Worm (Caenorhabditis elegans) whole organism, late embryonic: ENCODE results near the gene C45H4.18.

Experiments
- C08G9.2 ChIP-seq: sonication (generic microtip); optimal IDR thresholded peaks from 2 replicates; lab custom pipeline; 2016; ENCODE audit warnings: mild to moderate bottlenecking, missing genetic modification characterization, moderate library complexity, missing compliant biosample characterization
- K02D7.2 ChIP-seq: sonication (generic microtip); optimal IDR thresholded peaks from 2 replicates; lab custom pipeline; 2017; ENCODE audit warnings: mild to moderate bottlenecking, missing genetic modification characterization, missing compliant biosample characterization
- ceh-14 ChIP-seq: sonication (generic microtip); optimal IDR thresholded peaks from 2 replicates; lab custom pipeline; 2016; ENCODE audit warnings: missing genotype, missing genetic modification characterization, missing compliant biosample characterization
- ceh-18 ChIP-seq: sonication (generic microtip); optimal IDR thresholded peaks from 2 replicates; lab custom pipeline; 2016; ENCODE audit warnings: missing genetic modification characterization, missing compliant biosample characterization
- ceh-19 ChIP-seq: fragments of 200-800 bp; sonication (Bioruptor generic); optimal IDR thresholded peaks from 2 replicates; lab custom pipeline; 2018; ENCODE audit warnings: mild to moderate bottlenecking, missing genetic modification characterization, missing compliant biosample characterization
- ceh-34 ChIP-seq: sonication (generic microtip); optimal IDR thresholded peaks from 2 replicates; lab custom pipeline; 2016; ENCODE audit warnings: mild to moderate bottlenecking, missing genetic modification characterization, missing compliant biosample characterization
- ceh-45 ChIP-seq: fragments of 200-800 bp; sonication (Bioruptor generic); IDR thresholded peaks from 2 replicates; pipeline ENCODE4 v1.3.6; 2022; ENCODE audit warnings: missing genetic modification reagents, missing genetic modification characterization, missing compliant biosample characterization
- dve-1 ChIP-seq: sonication (generic microtip); optimal IDR thresholded peaks from 2 replicates; lab custom pipeline; 2017; ENCODE audit warnings: antibody characterized with exemption, mild to moderate bottlenecking, missing genetic modification characterization, missing compliant biosample characterization
- ets-4 ChIP-seq: sonication (generic microtip); optimal IDR thresholded peaks from 2 replicates; lab custom pipeline; 2016; ENCODE audit warnings: missing genetic modification characterization, missing compliant biosample characterization
- eyg-1 ChIP-seq: sonication (generic microtip); optimal IDR thresholded peaks from 2 replicates; lab custom pipeline; 2016; ENCODE audit warnings: missing genotype, missing genetic modification characterization, missing compliant biosample characterization
- fkh-10 ChIP-seq: fragments of 150-350 bp; optimal IDR thresholded peaks from 2 replicates; lab custom pipeline; 2014; ENCODE audit warnings: missing biosample characterization, missing genetic modification reagents, missing genetic modification characterization
- hlh-30 ChIP-seq: sonication (generic microtip); optimal IDR thresholded peaks from 2 replicates; lab custom pipeline; 2017; ENCODE audit warnings: antibody characterized with exemption, missing genetic modification characterization, missing compliant biosample characterization; ENCODE audit not compliant: insufficient read depth
- hlh-8 ChIP-seq: sonication (generic microtip); optimal IDR thresholded peaks from 2 replicates; lab custom pipeline; 2016; ENCODE audit warnings: missing genotype, missing genetic modification characterization, missing compliant biosample characterization
- lim-6 ChIP-seq: sonication (generic microtip); optimal IDR thresholded peaks from 2 replicates; lab custom pipeline; 2016; ENCODE audit warnings: missing genetic modification characterization, missing compliant biosample characterization
- lin-11 ChIP-seq: fragments of 200-800 bp; sonication (Bioruptor generic); optimal IDR thresholded peaks from 2 replicates; lab custom pipeline; 2018; ENCODE audit warnings: mild to moderate bottlenecking, missing genetic modification characterization, missing compliant biosample characterization
- mec-3 ChIP-seq: sonication (generic microtip); optimal IDR thresholded peaks from 2 replicates; lab custom pipeline; 2016; ENCODE audit warnings: borderline replicate concordance, missing genetic modification characterization, missing compliant biosample characterization
- nhr-11 ChIP-seq: fragments of 150-350 bp; optimal IDR thresholded peaks from 2 replicates; lab custom pipeline; 2014; ENCODE audit warnings: missing biosample characterization, missing genetic modification characterization
- npax-4 ChIP-seq: sonication (generic microtip); optimal IDR thresholded peaks from 2 replicates; lab custom pipeline; 2016; ENCODE audit warnings: missing genetic modification characterization, missing compliant biosample characterization
- pqm-1 ChIP-seq: sonication (generic microtip); optimal IDR thresholded peaks from 2 replicates; lab custom pipeline; 2016; ENCODE audit warnings: missing genetic modification characterization, missing compliant biosample characterization
- pros-1 ChIP-seq: fragments of 150-350 bp; optimal IDR thresholded peaks from 2 replicates; lab custom pipeline; 2014; ENCODE audit warnings: missing biosample characterization, missing genetic modification reagents, missing genetic modification characterization
- ref-2 ChIP-seq: sonication (generic microtip); optimal IDR thresholded peaks from 2 replicates; lab custom pipeline; 2016; ENCODE audit warnings: missing genetic modification characterization, missing compliant biosample characterization
- syd-9 ChIP-seq: sonication (generic microtip); optimal IDR thresholded peaks from 2 replicates; lab custom pipeline; 2016; ENCODE audit warnings: mild to moderate bottlenecking, missing genetic modification characterization, moderate library complexity, missing compliant biosample characterization
- ttx-3 ChIP-seq: sonication (generic microtip); optimal IDR thresholded peaks from 2 replicates; lab custom pipeline; 2016; ENCODE audit warnings: missing genetic modification reagents, missing genetic modification characterization, missing compliant biosample characterization
- unc-42 ChIP-seq: sonication (generic microtip); optimal IDR thresholded peaks from 2 replicates; lab custom pipeline; 2016; ENCODE audit warnings: missing genotype, missing genetic modification characterization, missing compliant biosample characterization
- unc-86 ChIP-seq: sonication (generic microtip); optimal IDR thresholded peaks from 2 replicates; lab custom pipeline; 2016; ENCODE audit warnings: missing genetic modification characterization, missing compliant biosample characterization
- zip-5 ChIP-seq: sonication (generic microtip); optimal IDR thresholded peaks from 2 replicates; lab custom pipeline; 2016; ENCODE audit warnings: missing genetic modification characterization, missing compliant biosample characterization
- ztf-16 ChIP-seq: sonication (generic microtip); optimal IDR thresholded peaks from 2 replicates; lab custom pipeline; 2017; ENCODE audit warnings: missing genetic modification characterization, missing compliant biosample characterization

C45H4.18 gene

ce11 chrV:2216927-2217326 is 41.6 kb downstream of the C45H4.18 start:
- TF ChIP-seq hlh-30 (no peak), pqm-1 (tag; lab: Kevin White, UChicago) (no peak)

ce11 chrV:2218803-2219202 is 43.5 kb downstream of the C45H4.18 start, which contains the start of gene nhr-56:
TSS of gene nhr-56 (plus strand) at chrV:2219004.
- no peak for TF ChIP-seq unc-42 (tag; lab: Kevin White, UChicago)
- TF ChIP-seq ets-4, result no peak
- TF ChIP-seq ttx-3, result no peak
- TF ChIP-seq npax-4 (tag; lab: Kevin White, UChicago), result no peak
- no peak for TF ChIP-seq nhr-11
- TF ChIP-seq lim-6, result no peak
- no peak for TF ChIP-seq ref-2 (tag; lab: Kevin White, UChicago)
- peak; percentile 22 for TF ChIP-seq hlh-30
- TF ChIP-seq, all 69 proteins: peak for 1

- no peak for TF ChIP-seq pqm-1 (tag; lab: Kevin White, UChicago)
- no peak for TF ChIP-seq C08G9.2 (tag; lab: Kevin White, UChicago)
- no peak for TF ChIP-seq dve-1 (tag; lab: Kevin White, UChicago)
These were observed 46.4 kb downstream of the C45H4.18 start, which contains the start of gene nhr-128 for ce11 chrV:2221764-2222163. TSS of gene nhr-128 (plus strand) at chrV:2222064.

ce11 chrV:2225130-2225529 is 49.8 kb downstream of the C45H4.18 start, which contains the start of gene nhr-103:
TSS of gene nhr-103 (plus strand) at chrV:2225430.
- no peak for TF ChIP-seq ets-4
- no peak for TF ChIP-seq ztf-16 (tag; lab: Kevin White, UChicago)
- TF ChIP-seq fkh-10 (GFP tag; lab: Kevin White, UChicago), result no peak
- TF ChIP-seq pros-1 (tag; lab: Kevin White, UChicago), result no peak
- TF ChIP-seq nhr-11, result no peak
- TF ChIP-seq mec-3 (tag; lab: Kevin White, UChicago), result no peak
- no peak for TF ChIP-seq eyg-1 (tag; lab: Kevin White, UChicago)
- TF ChIP-seq hlh-8 (tag; lab: Kevin White, UChicago), result no peak

ce11 chrV:2226903-2227302 is 51.6 kb downstream of the C45H4.18 start, which contains the start of gene nhr-18:
TSS of gene nhr-18 (plus strand) at chrV:2227203.
- TF ChIP-seq ceh-34 (tag; lab: Kevin White, UChicago) (no peak), syd-9 (tag; lab: Kevin White, UChicago) (no peak), ceh-18 (tag; lab: Kevin White, UChicago) (no peak), ceh-19 (GFP tag; lab: Kevin White, UChicago) (no peak), unc-86 (no peak), zip-5 (tag; lab: Kevin White, UChicago) (no peak), K02D7.2 (tag; lab: Kevin White, UChicago) (no peak), unc-42 (tag; lab: Kevin White, UChicago) (no peak), npax-4 (tag; lab: Kevin White, UChicago) (no peak), ceh-45 (no peak), lin-11 (tag; lab: Kevin White, UChicago) (no peak), ceh-14 (no peak)
